Worm (Caenorhabditis elegans): Measurements from ENCODE around the gene mboa-7.

mboa-7 gene

DNA sequence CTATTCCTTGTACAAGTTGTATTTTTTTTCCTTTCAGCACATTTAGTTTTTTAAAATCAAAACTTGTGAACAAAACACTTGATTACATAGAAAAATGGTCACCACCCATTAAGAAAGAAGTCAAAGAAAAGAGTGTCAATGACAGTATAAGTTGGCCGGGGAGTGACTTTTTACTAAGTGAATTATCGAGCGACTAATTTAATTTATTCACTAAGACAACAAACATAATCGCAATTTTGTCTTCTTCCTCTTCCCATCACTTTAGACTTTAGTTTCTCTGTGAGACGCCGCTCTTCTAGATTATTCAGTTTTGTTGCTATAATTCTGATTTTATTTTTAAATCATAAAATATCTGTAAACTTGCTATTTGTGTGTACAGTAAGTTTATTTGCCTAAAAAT lies 10.3 kb downstream of the mboa-7 start:
- no peak for TF ChIP-seq dmd-9 (GFP tag; IDR thresholded peaks at IDR 0.05)
- no peak for TF ChIP-seq tag-97 (GFP tag; IDR thresholded peaks at IDR 0.05)
- TF ChIP-seq zip-11 (GFP tag; IDR thresholded peaks at IDR 0.05): no peak
- TF ChIP-seq ceh-82 (tag; optimal IDR thresholded peaks at IDR 0.05): no peak
- TF ChIP-seq tra-1 (GFP tag; IDR thresholded peaks at IDR 0.05): no peak
- TF ChIP-seq hlh-11 (tag; optimal IDR thresholded peaks at IDR 0.05): no peak

DNA sequence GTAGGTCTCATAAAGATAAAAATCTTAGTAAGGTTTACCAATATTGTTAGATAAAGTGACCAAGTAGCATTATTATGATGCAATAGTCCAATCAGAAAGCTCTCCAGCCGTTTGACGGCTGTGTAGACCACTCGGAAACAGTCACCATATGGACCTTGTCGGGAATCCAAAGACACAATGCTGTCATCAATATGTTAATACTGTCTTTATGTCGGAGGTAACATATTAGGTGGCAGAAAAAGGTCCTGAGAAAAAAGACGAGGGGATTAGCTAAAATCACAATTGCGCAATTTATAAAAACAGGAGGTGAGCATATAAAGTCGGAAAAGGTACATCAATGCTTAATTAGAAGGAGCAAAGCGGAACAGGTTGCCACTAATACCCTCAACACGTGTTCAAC lies 16.4 kb downstream of the mboa-7 start:
- peak in 1 of 2 experiments; percentile 70 for TF ChIP-seq unc-62 (GFP tag; optimal IDR thresholded peaks at IDR 0.05 in 1 of 2)
- TF ChIP-seq unc-62 (tag; optimal IDR thresholded peaks at IDR 0.05): no peak
- TF ChIP-seq Y105C5A.15 (GFP tag; IDR thresholded peaks at IDR 0.05): no peak

DNA sequence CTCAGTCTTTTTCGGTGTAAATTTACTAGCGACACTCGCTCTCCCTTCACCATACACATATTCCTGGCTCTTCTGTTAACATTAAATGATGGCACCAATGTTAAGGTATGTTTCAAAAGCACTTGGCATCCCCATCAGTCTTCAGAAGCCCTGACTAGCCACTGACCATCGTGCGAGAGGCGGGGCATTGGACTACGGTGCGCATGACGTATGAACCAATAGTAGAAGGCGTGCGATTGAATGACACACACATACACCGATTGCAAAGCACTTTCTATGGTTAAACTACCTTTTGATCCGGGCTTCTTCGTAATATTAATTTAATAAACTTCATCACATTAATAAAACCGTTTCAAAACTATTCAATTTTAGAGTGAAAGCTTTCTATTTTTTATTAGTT lies 19.2 kb downstream of the mboa-7 start:
- TF ChIP-seq T26A8.4 (GFP tag; IDR thresholded peaks at IDR 0.05) (no peak), madf-5 (GFP tag; IDR thresholded peaks at IDR 0.05) (no peak), ztf-11 (tag; optimal IDR thresholded peaks at IDR 0.05) (no peak), lin-13 (GFP tag; optimal IDR thresholded peaks at IDR 0.05) (no peak), egl-27 (tag; optimal IDR thresholded peaks at IDR 0.05) (no peak), Y105C5A.15 (GFP tag; IDR thresholded peaks at IDR 0.05) (no peak), D1046.2 (GFP tag; IDR thresholded peaks at IDR 0.05) (no peak), zip-11 (GFP tag; IDR thresholded peaks at IDR 0.05) (no peak), arid-1 (GFP tag; conservative IDR thresholded peaks at IDR 0.05) (no peak), rbr-2 (tag; optimal IDR thresholded peaks at IDR 0.05) (no peak), Y48G9A.11 (GFP tag; IDR thresholded peaks at IDR 0.05) (no peak), zfp-3 (GFP tag; conservative IDR thresholded peaks at IDR 0.05) (no peak), unc-130 (GFP tag; optimal IDR thresholded peaks at IDR 0.05) (no peak), hlh-11 (tag; optimal IDR thresholded peaks at IDR 0.05) (no peak), nhr-25 (tag; optimal IDR thresholded peaks at IDR 0.05; ENCODE audit: borderline replicate concordance, insufficient read depth) (no peak), sdz-12 (GFP tag; optimal IDR thresholded peaks at IDR 0.05) (no peak), aly-2 (tag; optimal IDR thresholded peaks at IDR 0.05) (no peak)

DNA sequence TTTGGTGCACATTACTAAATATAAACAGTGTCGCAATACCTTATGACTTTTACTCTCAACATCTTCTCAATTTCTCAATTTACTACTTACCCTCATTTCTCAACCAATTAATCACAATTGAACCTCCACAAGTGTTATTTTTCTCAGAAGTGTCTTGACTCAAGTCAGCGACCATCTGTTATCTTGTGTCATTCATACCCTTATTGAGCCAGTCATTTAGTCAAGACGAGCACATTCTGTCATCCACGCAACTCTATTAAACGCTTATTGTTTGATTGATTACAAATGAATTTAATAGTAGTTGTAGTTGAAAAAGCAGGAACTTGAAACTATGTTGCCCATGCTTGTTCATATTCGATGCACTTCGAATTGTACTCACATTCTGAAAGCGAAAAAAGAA lies 21.0 kb downstream of the mboa-7 start:
- no peak for TF ChIP-seq nhr-11 (tag; optimal IDR thresholded peaks at IDR 0.05)
- no peak for TF ChIP-seq lir-3 (tag; optimal IDR thresholded peaks at IDR 0.05)
- no peak for TF ChIP-seq unc-39 (tag; optimal IDR thresholded peaks at IDR 0.05)
- no peak for TF ChIP-seq zip-2 (tag; optimal IDR thresholded peaks at IDR 0.05)
- no peak for TF ChIP-seq Y48G9A.11 (GFP tag; IDR thresholded peaks at IDR 0.05)
- no peak for TF ChIP-seq snpc-4 (tag; optimal IDR thresholded peaks at IDR 0.05)
- no peak for TF ChIP-seq nhr-6 (tag; optimal IDR thresholded peaks at IDR 0.05)
- TF ChIP-seq unc-62 (GFP tag; optimal IDR thresholded peaks at IDR 0.05 in 1 of 2): no peak
- TF ChIP-seq unc-62 (tag; optimal IDR thresholded peaks at IDR 0.05): no peak

DNA sequence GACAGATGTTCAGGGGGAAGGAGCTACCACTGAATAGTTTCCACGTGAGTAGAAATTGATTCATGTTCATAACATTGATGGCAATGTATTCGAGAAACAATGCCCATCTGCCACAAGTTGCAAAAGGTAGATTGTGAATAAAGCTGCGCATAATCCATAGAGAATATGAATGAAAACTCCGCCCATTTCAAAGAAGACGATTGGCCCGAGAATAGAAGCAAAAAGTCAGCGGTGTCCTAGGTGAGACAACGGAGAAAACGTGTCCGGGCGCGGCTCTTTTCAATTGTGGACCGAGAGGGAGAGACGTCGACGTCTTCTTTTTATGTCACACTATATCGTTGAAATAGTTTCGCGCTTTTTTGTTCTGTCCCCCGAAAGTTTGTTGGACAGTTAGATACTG lies 24.8 kb downstream of the mboa-7 start, which contains the start of gene vab-3:
TSS of gene vab-3 (plus strand) at position 301 of the 400 bp plus-strand sequence.
- TF ChIP-seq nhr-25 (tag; optimal IDR thresholded peaks at IDR 0.05; ENCODE audit: borderline replicate concordance, insufficient read depth): no peak
- no peak for TF ChIP-seq madf-5 (GFP tag; IDR thresholded peaks at IDR 0.05)
- no peak for TF ChIP-seq unc-39 (tag; optimal IDR thresholded peaks at IDR 0.05)
- no peak for TF ChIP-seq rbr-2 (tag; optimal IDR thresholded peaks at IDR 0.05)
- TF ChIP-seq set-16 (GFP tag; IDR thresholded peaks at IDR 0.05): no peak
- no peak for TF ChIP-seq hlh-11 (tag; optimal IDR thresholded peaks at IDR 0.05)
- no peak for TF ChIP-seq egl-43 (GFP tag; IDR thresholded peaks at IDR 0.05)
- no peak for TF ChIP-seq aha-1 (tag)

DNA sequence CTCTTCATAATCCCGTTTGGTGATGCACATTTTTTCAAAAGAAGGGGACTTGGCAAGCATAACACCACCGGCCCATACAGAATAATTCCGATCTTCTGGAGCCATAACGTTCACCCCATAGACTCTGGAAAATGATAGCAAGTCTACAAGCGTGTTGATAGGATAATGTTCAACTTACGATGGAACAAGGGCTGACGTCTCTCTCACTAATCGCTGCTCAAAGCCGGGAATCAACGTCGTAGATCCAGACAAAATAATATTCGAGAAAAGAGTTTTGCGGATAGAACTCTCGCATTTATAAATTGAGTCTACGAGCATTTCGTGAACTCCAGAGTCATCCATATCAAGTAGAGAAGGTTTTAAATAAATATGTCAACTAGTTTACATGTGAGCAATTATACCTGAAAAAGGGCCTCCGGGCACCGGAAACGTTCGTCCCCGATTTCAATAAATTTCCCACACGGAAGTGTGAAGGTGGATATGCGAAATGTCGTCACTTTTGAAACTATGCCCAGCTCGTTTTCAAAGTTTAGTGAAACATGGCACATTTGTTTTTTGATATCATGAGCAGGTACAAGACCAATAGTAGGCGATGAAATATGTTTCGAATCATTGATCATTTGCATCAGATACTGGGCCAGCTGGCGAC lies 32.4 kb downstream of the mboa-7 start:
- TF ChIP-seq unc-62 (GFP tag; optimal IDR thresholded peaks at IDR 0.05 in 1 of 2): peak in 1 of 2 experiments; percentile 96
- no peak for TF ChIP-seq unc-62 (tag; optimal IDR thresholded peaks at IDR 0.05)
- peak; percentile 78 for TF ChIP-seq aha-1 (tag)
- TF ChIP-seq F26F4.8 (GFP tag; conservative IDR thresholded peaks at IDR 0.05): no peak

Measured in whole organism, L4 larva.